Worm (Caenorhabditis elegans): ENCODE data around the gene slc-36.3.

ce11 chrV:20506542-20506941, 37.5 kb downstream of the slc-36.3 start:
- TF ChIP-seq attf-3 (GFP tag; conservative IDR thresholded peaks at IDR 0.05) (no peak), ceh-79 (tag; optimal IDR thresholded peaks at IDR 0.05) (no peak), dpl-1 (GFP tag; optimal IDR thresholded peaks at IDR 0.05) (no peak), sdz-38 (tag; optimal IDR thresholded peaks at IDR 0.05) (no peak), snpc-4 (GFP tag; optimal IDR thresholded peaks at IDR 0.05) (no peak), snpc-4 (tag; optimal IDR thresholded peaks at IDR 0.05) (no peak), C17E4.6 (GFP tag; IDR thresholded peaks at IDR 0.05) (no peak), ztf-26 (tag; optimal IDR thresholded peaks at IDR 0.05) (no peak), fkh-3 (tag; optimal IDR thresholded peaks at IDR 0.05) (no peak), F52B5.7 (tag; optimal IDR thresholded peaks at IDR 0.05) (no peak), bed-2 (GFP tag; IDR thresholded peaks at IDR 0.05) (no peak), Y67H2A.10 (GFP tag; conservative IDR thresholded peaks at IDR 0.05) (no peak), tbx-9 (tag; optimal IDR thresholded peaks at IDR 0.05; ENCODE audit: borderline replicate concordance) (no peak), lin-35 (GFP tag; optimal IDR thresholded peaks at IDR 0.05) (no peak)

Data from whole organism, young adult.